Worm (Caenorhabditis elegans): ENCODE measurements around the gene tars-1.

tars-1 gene

ce11 chrII:11726470-11727106 is 31.1 kb upstream of the tars-1 start, which contains the start of gene F13D12.5 (continued):
- TF ChIP-seq lsy-27 (tag; optimal IDR thresholded peaks at IDR 0.05; ENCODE audit: borderline replicate concordance, insufficient read depth): no peak
- TF ChIP-seq ztf-18 (tag; optimal IDR thresholded peaks at IDR 0.05): peak; percentile 6
- peak; percentile 37 for TF ChIP-seq unc-130 (GFP tag; optimal IDR thresholded peaks at IDR 0.05)
- peak; percentile 84 for TF ChIP-seq lin-54 (GFP tag; optimal IDR thresholded peaks at IDR 0.05)
- peak; percentile 87 for TF ChIP-seq zfh-2 (GFP tag; conservative IDR thresholded peaks at IDR 0.05)
- no peak for TF ChIP-seq unc-62 (GFP tag; optimal IDR thresholded peaks at IDR 0.05)
- TF ChIP-seq madf-8 (GFP tag; conservative IDR thresholded peaks at IDR 0.05): peak; percentile 89
- TF ChIP-seq nfya-2 (GFP tag; IDR thresholded peaks at IDR 0.05): no peak
- TF ChIP-seq ets-4 (GFP tag; optimal IDR thresholded peaks at IDR 0.05): no peak
- TF ChIP-seq nhr-120 (GFP tag; IDR thresholded peaks at IDR 0.05): no peak
- TF ChIP-seq nhr-90 (tag; optimal IDR thresholded peaks at IDR 0.05): no peak
- TF ChIP-seq pha-4 (tag; optimal IDR thresholded peaks at IDR 0.05): no peak
- TF ChIP-seq tbx-9 (tag; optimal IDR thresholded peaks at IDR 0.05; ENCODE audit: borderline replicate concordance): no peak
- TF ChIP-seq dox-1 (GFP tag; IDR thresholded peaks at IDR 0.05): peak; percentile 43
- TF ChIP-seq mxl-1 (tag; optimal IDR thresholded peaks at IDR 0.05): no peak
- TF ChIP-seq akir-1 (GFP tag; optimal IDR thresholded peaks at IDR 0.05): no peak
- TF ChIP-seq somi-1 (GFP tag; optimal IDR thresholded peaks at IDR 0.05): no peak
- TF ChIP-seq nhr-179 (tag; optimal IDR thresholded peaks at IDR 0.05): no peak
- peak; percentile 51 for TF ChIP-seq attf-3 (GFP tag; conservative IDR thresholded peaks at IDR 0.05)
- TF ChIP-seq Y56A3A.18 (GFP tag; IDR thresholded peaks at IDR 0.05): 0 out of 2 replicates have a peak, but pooled peaks have one; percentile 40
- TF ChIP-seq ceh-79 (tag; optimal IDR thresholded peaks at IDR 0.05): no peak
- TF ChIP-seq lin-26 (GFP tag; IDR thresholded peaks at IDR 0.05): 0 out of 2 replicates have a peak, but pooled peaks have one; percentile 60
- TF ChIP-seq dpl-1 (GFP tag; optimal IDR thresholded peaks at IDR 0.05): peak; percentile 74
- no peak for TF ChIP-seq mes-4 (tag; optimal IDR thresholded peaks at IDR 0.05)
- TF ChIP-seq rcor-1 (GFP tag; IDR thresholded peaks at IDR 0.05): no peak
- no peak for TF ChIP-seq snpc-4 (GFP tag; optimal IDR thresholded peaks at IDR 0.05)
- peak in 1 of 4 experiments; percentile 1 for TF ChIP-seq snpc-4 (tag; optimal IDR thresholded peaks at IDR 0.05)
- TF ChIP-seq bed-1 (GFP tag; IDR thresholded peaks at IDR 0.05): no peak
- no peak for TF ChIP-seq ztf-25 (GFP tag; IDR thresholded peaks at IDR 0.05)
- no peak for TF ChIP-seq madf-10 (tag; optimal IDR thresholded peaks at IDR 0.05)
- TF ChIP-seq let-607 (tag; optimal IDR thresholded peaks at IDR 0.05): no peak
- no peak for TF ChIP-seq ztf-26 (tag; optimal IDR thresholded peaks at IDR 0.05)

ce11 chrII:11725615-11726014 is 30.2 kb upstream of the tars-1 start:
- peak; percentile 3 for TF ChIP-seq chd-7 (tag; optimal IDR thresholded peaks at IDR 0.05)
- peak; percentile 52; the same call in 1 of the 2 replicates for TF ChIP-seq zfh-2 (GFP tag; conservative IDR thresholded peaks at IDR 0.05)
- no peak for TF ChIP-seq snpc-1.1 (tag; optimal IDR thresholded peaks at IDR 0.05; ENCODE audit: insufficient read depth)

- peak; percentile 26 for TF ChIP-seq K12H6.12 (tag; optimal IDR thresholded peaks at IDR 0.05)
- no peak for TF ChIP-seq snpc-4 (GFP tag; optimal IDR thresholded peaks at IDR 0.05)
- TF ChIP-seq snpc-4 (tag; optimal IDR thresholded peaks at IDR 0.05): peak in 1 of 4 experiments; percentile 5
- no peak for TF ChIP-seq attf-5 (GFP tag; optimal IDR thresholded peaks at IDR 0.05)
- TF ChIP-seq lin-40 (tag; optimal IDR thresholded peaks at IDR 0.05): peak; percentile 34
- TF ChIP-seq zfh-2 (GFP tag; conservative IDR thresholded peaks at IDR 0.05): 0 out of 2 replicates have a peak, but pooled peaks have one; percentile 40
- TF ChIP-seq T07F8.4 (tag; optimal IDR thresholded peaks at IDR 0.05): no peak
- peak; percentile 29 for TF ChIP-seq efl-1 (GFP tag; optimal IDR thresholded peaks at IDR 0.05)
- TF ChIP-seq sdz-38 (tag; optimal IDR thresholded peaks at IDR 0.05): no peak
- TF ChIP-seq lin-35 (GFP tag; optimal IDR thresholded peaks at IDR 0.05): peak in 1 of 3 experiments; percentile 9
- TF ChIP-seq cebp-1 (GFP tag; IDR thresholded peaks at IDR 0.05): no peak
- TF ChIP-seq cebp-1 (tag; optimal IDR thresholded peaks at IDR 0.05): peak; percentile 33
- TF ChIP-seq hmg-1.2 (GFP tag; IDR thresholded peaks at IDR 0.05): peak; percentile 53; the same call in 1 of the 2 replicates
- TF ChIP-seq mel-28 (tag; optimal IDR thresholded peaks at IDR 0.05; ENCODE audit: borderline replicate concordance): no peak
Observed at ce11 chrII:11724362-11724761, 28.9 kb upstream of the tars-1 start.

All from whole organism, young adult.